Fruit fly (Drosophila melanogaster) whole organism: ENCODE measurements around the gene aay.

Experiments
- Dll ChIP-seq: fragments of >200 bp; optimal IDR thresholded peaks from 2 replicates; lab custom pipeline; 2017
- EcR ChIP-seq, 2 experiments: fragments of >200 bp; optimal IDR thresholded peaks; 2 replicates each; lab custom pipeline; 2017; ENCODE audit warnings: missing biosample characterization in 2 of 2, missing genetic modification characterization in 2 of 2, missing genetic modification reagents in 2 of 2
- psq ChIP-seq: fragments of >200 bp; optimal IDR thresholded peaks from 2 replicates; lab custom pipeline; 2017
- usp ChIP-seq: fragments of >200 bp; optimal IDR thresholded peaks from 2 replicates; lab custom pipeline; 2017; ENCODE audit warnings: missing biosample characterization, missing genetic modification characterization, mixed read lengths

DNA sequence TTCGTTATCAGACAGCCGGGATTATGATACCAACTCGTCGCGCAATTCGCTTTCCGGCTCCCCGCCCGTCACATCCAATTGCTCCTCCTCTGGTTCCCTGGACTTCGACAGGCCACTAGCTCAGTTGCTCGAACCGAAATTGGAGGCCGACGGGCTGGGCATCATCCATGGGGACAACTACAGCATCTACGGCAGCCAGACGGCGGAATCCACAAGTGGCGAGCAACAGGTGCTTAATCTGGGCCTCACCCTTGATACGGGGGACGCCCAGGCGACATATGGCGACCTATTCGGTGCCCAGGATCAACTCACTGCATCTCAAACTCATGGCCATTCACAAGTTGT is 7.5 kb downstream of the aay start:
- TF ChIP-seq psq (lab: Kevin White, UChicago) = no peak
- no peak for TF ChIP-seq usp (GFP tag; lab: Kevin White, UChicago)
- TF ChIP-seq Dll (lab: Kevin White, UChicago) = no peak
- TF ChIP-seq EcR (GFP tag; optimal IDR thresholded peaks at IDR 0.05; lab: Kevin White, UChicago) = no peak
